Fruit fly (Drosophila melanogaster): Measurements from ENCODE around the gene Notum.
A peak's percentile ranks its signal among the peaks of the same experiment; 100 is the strongest.

The Notum gene

dm6 chr3L:15988039-15988546, 35.2 kb upstream of the Notum start, which contains the start of gene Hip14:
Hip14 (plus strand) TSS chr3L:15988236.
- TF ChIP-seq Dll (optimal IDR thresholded peaks at IDR 0.05) (no peak), usp (GFP tag; optimal IDR thresholded peaks at IDR 0.05) (no peak), CG8478 (optimal IDR thresholded peaks at IDR 0.05) (no peak), EcR (GFP tag; optimal IDR thresholded peaks at IDR 0.05) (no peak), psq (optimal IDR thresholded peaks at IDR 0.05) (no peak), pan (optimal IDR thresholded peaks at IDR 0.05) (no peak)

- TF ChIP-seq usp (GFP tag; optimal IDR thresholded peaks at IDR 0.05) = no peak
- TF ChIP-seq psq (optimal IDR thresholded peaks at IDR 0.05) = no peak
- TF ChIP-seq Dll (optimal IDR thresholded peaks at IDR 0.05) = no peak
- no peak for TF ChIP-seq EcR (GFP tag; optimal IDR thresholded peaks at IDR 0.05)
- TF ChIP-seq pan (optimal IDR thresholded peaks at IDR 0.05) = no peak
- TF ChIP-seq CG8478 (optimal IDR thresholded peaks at IDR 0.05) = no peak
Observed at dm6 chr3L:15996019-15996418, 27.3 kb upstream of the Notum start.

dm6 chr3L:15998217-15998616, 25.1 kb upstream of the Notum start:
- TF ChIP-seq psq (optimal IDR thresholded peaks at IDR 0.05) (no peak), Dll (optimal IDR thresholded peaks at IDR 0.05) (no peak), EcR (GFP tag; optimal IDR thresholded peaks at IDR 0.05) (no peak), CG8478 (optimal IDR thresholded peaks at IDR 0.05) (no peak), pan (optimal IDR thresholded peaks at IDR 0.05) (no peak), usp (GFP tag; optimal IDR thresholded peaks at IDR 0.05) (no peak)

dm6 chr3L:15999358-16000005, 23.8 kb upstream of the Notum start:
- TF ChIP-seq Dll (optimal IDR thresholded peaks at IDR 0.05) = no peak
- no peak for TF ChIP-seq pan (optimal IDR thresholded peaks at IDR 0.05)
- no peak for TF ChIP-seq CG8478 (optimal IDR thresholded peaks at IDR 0.05)
- no peak for TF ChIP-seq EcR (GFP tag; optimal IDR thresholded peaks at IDR 0.05)
- no peak for TF ChIP-seq usp (GFP tag; optimal IDR thresholded peaks at IDR 0.05)
- no peak for TF ChIP-seq psq (optimal IDR thresholded peaks at IDR 0.05)

dm6 chr3L:16001164-16001679, 22.1 kb upstream of the Notum start:
- TF ChIP-seq pan (optimal IDR thresholded peaks at IDR 0.05) (no peak), CG8478 (optimal IDR thresholded peaks at IDR 0.05) (no peak), Dll (optimal IDR thresholded peaks at IDR 0.05) (no peak), EcR (GFP tag; optimal IDR thresholded peaks at IDR 0.05) (no peak), usp (GFP tag; optimal IDR thresholded peaks at IDR 0.05) (no peak), psq (optimal IDR thresholded peaks at IDR 0.05) (no peak)

dm6 chr3L:16002116-16002716, 21.1 kb upstream of the Notum start:
- TF ChIP-seq EcR (GFP tag; optimal IDR thresholded peaks at IDR 0.05) (no peak), CG8478 (optimal IDR thresholded peaks at IDR 0.05) (no peak), pan (optimal IDR thresholded peaks at IDR 0.05) (no peak), usp (GFP tag; optimal IDR thresholded peaks at IDR 0.05) (no peak), Dll (optimal IDR thresholded peaks at IDR 0.05) (no peak), psq (optimal IDR thresholded peaks at IDR 0.05) (no peak)

- TF ChIP-seq CG8478 (optimal IDR thresholded peaks at IDR 0.05) = no peak
- TF ChIP-seq EcR (GFP tag; optimal IDR thresholded peaks at IDR 0.05) = no peak
- TF ChIP-seq usp (GFP tag; optimal IDR thresholded peaks at IDR 0.05) = no peak
- no peak for TF ChIP-seq Dll (optimal IDR thresholded peaks at IDR 0.05)
- no peak for TF ChIP-seq psq (optimal IDR thresholded peaks at IDR 0.05)
- no peak for TF ChIP-seq pan (optimal IDR thresholded peaks at IDR 0.05)
Observed at dm6 chr3L:16004401-16005237, 18.7 kb upstream of the Notum start, which contains the start of the genes hzg and mRpS31. hzg (minus strand) TSS chr3L:16004736. mRpS31 (plus strand) TSS chr3L:16005193.

dm6 chr3L:16010176-16010575, 13.1 kb upstream of the Notum start:
- TF ChIP-seq CG8478 (optimal IDR thresholded peaks at IDR 0.05) (no peak), EcR (GFP tag; optimal IDR thresholded peaks at IDR 0.05) (no peak), Dll (optimal IDR thresholded peaks at IDR 0.05) (no peak), pan (optimal IDR thresholded peaks at IDR 0.05) (no peak)

- TF ChIP-seq psq (optimal IDR thresholded peaks at IDR 0.05) (no peak), pan (optimal IDR thresholded peaks at IDR 0.05) (no peak), EcR (GFP tag; optimal IDR thresholded peaks at IDR 0.05) (no peak), Dll (optimal IDR thresholded peaks at IDR 0.05) (no peak), usp (GFP tag; optimal IDR thresholded peaks at IDR 0.05) (no peak), CG8478 (optimal IDR thresholded peaks at IDR 0.05) (peak; percentile 3)
Observed at dm6 chr3L:16011319-16012210, 11.7 kb upstream of the Notum start, which contains the start of gene mib1. mib1 (minus strand) TSS chr3L:16011812.

- TF ChIP-seq usp (GFP tag; optimal IDR thresholded peaks at IDR 0.05) (no peak), EcR (GFP tag; optimal IDR thresholded peaks at IDR 0.05) (no peak), psq (optimal IDR thresholded peaks at IDR 0.05) (no peak), Dll (optimal IDR thresholded peaks at IDR 0.05) (no peak), CG8478 (optimal IDR thresholded peaks at IDR 0.05) (no peak), pan (optimal IDR thresholded peaks at IDR 0.05) (no peak)
Observed at dm6 chr3L:16012315-16012950, 10.8 kb upstream of the Notum start.
